Fruit fly (Drosophila melanogaster): ENCODE data around the gene Taf9.

Gene Taf9

DNA sequence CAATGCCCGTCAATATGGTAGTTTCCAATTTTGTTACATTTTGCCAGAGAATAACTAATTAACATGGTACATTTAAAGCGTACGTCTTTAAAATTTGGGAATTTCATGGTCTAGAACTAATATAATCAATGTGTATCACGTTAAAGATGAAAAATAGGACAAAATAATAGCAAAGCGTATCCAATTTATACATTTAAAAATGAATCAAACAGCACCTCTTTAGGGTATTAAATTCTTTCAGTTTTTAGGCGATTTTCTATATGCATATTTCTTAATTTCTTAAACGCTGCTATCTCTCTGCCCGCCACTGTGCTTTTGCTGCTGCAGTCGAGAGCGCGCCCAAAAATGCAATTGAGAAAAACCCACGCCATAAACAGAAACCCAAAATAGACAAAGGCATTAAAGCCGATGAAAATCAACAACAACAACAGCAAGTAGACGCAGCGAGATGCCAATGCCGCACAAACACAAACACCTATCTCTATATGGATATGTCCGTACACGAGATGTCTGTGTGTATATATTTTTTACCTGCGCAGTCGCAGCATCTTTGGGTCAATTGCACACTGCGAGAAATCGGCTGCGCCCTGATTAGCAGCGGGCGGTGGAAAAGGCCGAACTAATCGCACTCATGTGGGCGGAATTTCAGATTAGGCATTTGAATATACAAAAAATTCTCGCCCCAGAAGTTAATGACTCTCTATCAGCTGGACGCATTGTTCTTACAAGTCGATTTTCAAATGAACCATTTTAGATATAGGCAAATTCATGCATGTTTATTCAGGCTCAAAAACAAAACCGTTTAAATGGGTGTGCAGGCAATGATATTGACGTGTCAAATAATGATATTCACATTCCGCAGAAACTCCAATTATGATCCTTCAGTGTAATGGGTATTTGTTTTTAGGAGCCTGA is 12.6 kb upstream of the Taf9 start (continued):
- TF ChIP-seq crol (GFP tag; IDR thresholded peaks at IDR 0.05) (no peak), Opbp (GFP tag; IDR thresholded peaks at IDR 0.05; ENCODE audit: partially characterized antibody) (no peak), Asciz (GFP tag; optimal IDR thresholded peaks at IDR 0.05) (peak; percentile 71), Dek (tag; optimal IDR thresholded peaks at IDR 0.05) (peak; percentile 6), toy (GFP tag; IDR thresholded peaks at IDR 0.05) (no peak), pum (GFP tag; optimal IDR thresholded peaks at IDR 0.05) (peak; percentile 18), sens (GFP tag) (peak; percentile 90), Dfd (GFP tag; optimal IDR thresholded peaks at IDR 0.05) (no peak), CG1832 (GFP tag; optimal IDR thresholded peaks at IDR 0.05) (no peak), lov (optimal IDR thresholded peaks at IDR 0.05) (no peak), lov (GFP tag; IDR thresholded peaks at IDR 0.05) (0 out of 3 replicates have a peak, but pooled peaks have one; percentile 31), CG18764 (GFP tag; optimal IDR thresholded peaks at IDR 0.05) (peak; percentile 6), Fer3 (tag; optimal IDR thresholded peaks at IDR 0.05) (peak; percentile 14), CG10209 (GFP tag; optimal IDR thresholded peaks at IDR 0.05) (peak; percentile 57), CG4282 (GFP tag; optimal IDR thresholded peaks at IDR 0.05) (no peak), ase (GFP tag; IDR thresholded peaks at IDR 0.05) (peak; percentile 33; the same call in 1 of the 3 replicates), CG13296 (GFP tag; optimal IDR thresholded peaks at IDR 0.05) (no peak), CG1602 (GFP tag; optimal IDR thresholded peaks at IDR 0.05) (peak; percentile 64), cg (GFP tag; optimal IDR thresholded peaks at IDR 0.05) (peak; percentile 78), Fer1 (GFP tag; optimal IDR thresholded peaks at IDR 0.05) (peak; percentile 16), CG14014 (GFP tag; IDR thresholded peaks at IDR 0.05) (no peak), yki (optimal IDR thresholded peaks at IDR 0.05) (peak; percentile 5), CG10654 (GFP tag; optimal IDR thresholded peaks at IDR 0.05) (no peak), chn (GFP tag; optimal IDR thresholded peaks at IDR 0.05) (peak; percentile 44), CG8359 (GFP tag; optimal IDR thresholded peaks at IDR 0.05; ENCODE audit: borderline replicate concordance) (peak; percentile 63), esg (GFP tag; conservative IDR thresholded peaks at IDR 0.05) (peak; percentile 50; the same call in 1 of the 2 replicates), H2.0 (GFP tag; IDR thresholded peaks at IDR 0.05) (0 out of 2 replicates have a peak, but pooled peaks have one; percentile 26), CG12219 (GFP tag; optimal IDR thresholded peaks at IDR 0.05) (peak; percentile 60), CG30431 (GFP tag; optimal IDR thresholded peaks at IDR 0.05) (peak; percentile 34), CG15479 (GFP tag; optimal IDR thresholded peaks at IDR 0.05) (peak; percentile 99), sd (tag; optimal IDR thresholded peaks at IDR 0.05) (no peak), CG18262 (tag; optimal IDR thresholded peaks at IDR 0.05) (peak; percentile 91), sc (optimal IDR thresholded peaks at IDR 0.05) (no peak), sc (GFP tag; optimal IDR thresholded peaks at IDR 0.05) (peak; percentile 74), Doc3 (GFP tag; IDR thresholded peaks at IDR 0.05; ENCODE audit: partially characterized antibody) (no peak), nom (GFP tag; optimal IDR thresholded peaks at IDR 0.05) (peak; percentile 36), salm (tag; optimal IDR thresholded peaks at IDR 0.05) (peak; percentile 50), CG9727 (GFP tag; optimal IDR thresholded peaks at IDR 0.05) (peak; percentile 77), knrl (GFP tag; IDR thresholded peaks at IDR 0.05; ENCODE audit: partially characterized antibody) (no peak), CG3407 (GFP tag; optimal IDR thresholded peaks at IDR 0.05) (peak; percentile 65), CG15696 (tag; optimal IDR thresholded peaks at IDR 0.05) (peak; percentile 77), CG18619 (GFP tag; optimal IDR thresholded peaks at IDR 0.05) (peak; percentile 34), jigr1 (GFP tag; IDR thresholded peaks at IDR 0.05) (peak; percentile 20; the same call in 1 of the 3 replicates), CG11504 (tag; optimal IDR thresholded peaks at IDR 0.05) (peak; percentile 83), ewg (GFP tag; optimal IDR thresholded peaks at IDR 0.05) (peak; percentile 33), mam (GFP tag; optimal IDR thresholded peaks at IDR 0.05) (no peak), Poxn (GFP tag; IDR thresholded peaks at IDR 0.05) (no peak), CG6254 (GFP tag; optimal IDR thresholded peaks at IDR 0.05) (peak; percentile 53)

Measured in whole organism, embryonic.